Fruit fly (Drosophila melanogaster): ENCODE data around the gene Pgk.

dm6 chr2L:2721317-2721716 lies 31.6 kb downstream of the Pgk start:
- no peak for TF ChIP-seq CG7368 (GFP tag; optimal IDR thresholded peaks at IDR 0.05)
- TF ChIP-seq Hr39 (GFP tag; optimal IDR thresholded peaks at IDR 0.05) = no peak
- no peak for TF ChIP-seq acj6 (GFP tag; optimal IDR thresholded peaks at IDR 0.05)
- no peak for TF ChIP-seq CG6808 (GFP tag; optimal IDR thresholded peaks at IDR 0.05)
- peak; percentile 3 for TF ChIP-seq Hr4 (GFP tag; optimal IDR thresholded peaks at IDR 0.05)
- TF ChIP-seq Lpt (GFP tag; optimal IDR thresholded peaks at IDR 0.05) = no peak
- TF ChIP-seq fd59A (GFP tag; optimal IDR thresholded peaks at IDR 0.05) = peak; percentile 4
- no peak for TF ChIP-seq CG9139 (GFP tag; optimal IDR thresholded peaks at IDR 0.05)
- TF ChIP-seq CG4318 (GFP tag; optimal IDR thresholded peaks at IDR 0.05) = no peak
- TF ChIP-seq CG8632 (GFP tag; optimal IDR thresholded peaks at IDR 0.05) = no peak
- no peak for TF ChIP-seq spab (GFP tag; optimal IDR thresholded peaks at IDR 0.05)
- no peak for TF ChIP-seq pdm3 (GFP tag; optimal IDR thresholded peaks at IDR 0.05)
- no peak for TF ChIP-seq salr (GFP tag; optimal IDR thresholded peaks at IDR 0.05)

All from whole organism, prepupa.